Fruit fly (Drosophila melanogaster) whole organism, embryonic: ENCODE results near the gene rdhB.

Experiments
- Adf1 ChIP-seq: fragments of 200-800 bp; sonication (Bioruptor generic); IDR thresholded peaks from 2 replicates; pipeline ENCODE4 v1.3.6; 2022; ENCODE audit warnings: missing biosample characterization, missing genetic modification characterization
- BEAF-32 ChIP-seq: fragments of 200-800 bp; sonication (Bioruptor generic); optimal IDR thresholded peaks from 3 replicates; lab custom pipeline; 2017; ENCODE audit warnings: missing biosample characterization, missing genetic modification characterization, mild to moderate bottlenecking, moderate library complexity, missing genetic modification reagents
- C15 ChIP-seq: fragments of 200-800 bp; sonication (Bioruptor generic); IDR thresholded peaks from 3 replicates; pipeline ENCODE4 v1.3.6; 2022; ENCODE audit warnings: missing biosample characterization, missing genetic modification characterization
- CG10462 ChIP-seq: fragments of 200-800 bp; sonication (Bioruptor generic); optimal IDR thresholded peaks from 2 replicates; lab custom pipeline; 2016; ENCODE audit warnings: missing biosample characterization, missing genetic modification characterization
- CG10565 ChIP-seq: fragments of 200-800 bp; sonication (Bioruptor generic); optimal IDR thresholded peaks from 3 replicates; lab custom pipeline; 2016; ENCODE audit warnings: missing biosample characterization, mild to moderate bottlenecking, missing genetic modification characterization
- CG14710 ChIP-seq: fragments of 200-800 bp; sonication (Bioruptor generic); optimal IDR thresholded peaks from 3 replicates; lab custom pipeline; 2019; ENCODE audit warnings: missing biosample characterization, mild to moderate bottlenecking, missing genetic modification characterization, moderate library complexity
- CG1603 ChIP-seq: fragments of 200-800 bp; sonication (Bioruptor generic); optimal IDR thresholded peaks from 2 replicates; lab custom pipeline; 2019; ENCODE audit warnings: missing biosample characterization, mild to moderate bottlenecking, missing genetic modification characterization, moderate library complexity
- CG16815 ChIP-seq: fragments of 200-800 bp; sonication (Bioruptor generic); optimal IDR thresholded peaks from 3 replicates; lab custom pipeline; 2017; ENCODE audit warnings: missing biosample characterization, mild to moderate bottlenecking, missing genetic modification characterization
- CG17328 ChIP-seq: fragments of 200-800 bp; sonication (Bioruptor generic); IDR thresholded peaks from 2 replicates; pipeline ENCODE4 v1.3.6; 2022; ENCODE audit warnings: missing biosample characterization, missing genetic modification characterization
- CG1792 ChIP-seq: fragments of 200-800 bp; sonication (Bioruptor generic); optimal IDR thresholded peaks from 2 replicates; lab custom pipeline; 2016; ENCODE audit warnings: missing biosample characterization, missing genetic modification characterization
- CG30020 ChIP-seq: fragments of 200-800 bp; optimal IDR thresholded peaks from 2 replicates; lab custom pipeline; 2019; ENCODE audit warnings: missing biosample characterization, mild to moderate bottlenecking, missing genetic modification characterization, moderate library complexity
- CG31388 ChIP-seq: fragments of 200-800 bp; sonication (Bioruptor generic); optimal IDR thresholded peaks from 2 replicates; lab custom pipeline; 2016; ENCODE audit warnings: missing biosample characterization, missing genetic modification characterization
- CG3281 ChIP-seq: fragments of 200-800 bp; sonication (Bioruptor generic); optimal IDR thresholded peaks from 3 replicates; lab custom pipeline; 2017; ENCODE audit warnings: missing biosample characterization, mild to moderate bottlenecking, missing genetic modification characterization
- CG3726 ChIP-seq: fragments of 200-800 bp; sonication (Bioruptor generic); IDR thresholded peaks from 3 replicates; pipeline ENCODE4, ENCODE4 v1.3.6; 2022; ENCODE audit warnings: missing biosample characterization, missing genetic modification characterization
- CG3838 ChIP-seq: fragments of 200-800 bp; sonication (Bioruptor generic); optimal IDR thresholded peaks from 3 replicates; lab custom pipeline; 2016; ENCODE audit warnings: missing biosample characterization, missing genetic modification characterization
- CG3995 ChIP-seq: fragments of 200-800 bp; sonication (Bioruptor generic); optimal IDR thresholded peaks from 3 replicates; lab custom pipeline; 2016; ENCODE audit warnings: missing biosample characterization, missing genetic modification characterization
- CG4404 ChIP-seq: fragments of 200-800 bp; sonication (Bioruptor generic); IDR thresholded peaks from 2 replicates; pipeline ENCODE4 v1.3.6; 2022; ENCODE audit warnings: missing biosample characterization, missing genetic modification characterization
- CG6254 ChIP-seq: fragments of 200-800 bp; sonication (Bioruptor generic); optimal IDR thresholded peaks from 3 replicates; lab custom pipeline; 2017; ENCODE audit warnings: mild to moderate bottlenecking, missing biosample characterization, missing genetic modification reagents, missing genetic modification characterization
- CG8281 ChIP-seq: fragments of 200-800 bp; sonication (Bioruptor generic); optimal IDR thresholded peaks from 2 replicates; lab custom pipeline; 2018; ENCODE audit warnings: missing biosample characterization, mild to moderate bottlenecking, missing genetic modification characterization, moderate library complexity
- CG9876 ChIP-seq: fragments of 200-800 bp; sonication (Bioruptor generic); optimal IDR thresholded peaks from 2 replicates; lab custom pipeline; 2016; ENCODE audit warnings: missing biosample characterization, missing genetic modification characterization
- CHES-1-like ChIP-seq: fragments of 200-800 bp; sonication (Bioruptor generic); optimal IDR thresholded peaks from 2 replicates; lab custom pipeline; 2016; ENCODE audit warnings: missing biosample characterization, missing genetic modification characterization
- CrebB ChIP-seq: fragments of 200-800 bp; sonication (Bioruptor generic); optimal IDR thresholded peaks from 3 replicates; lab custom pipeline; 2018; ENCODE audit warnings: missing biosample characterization, mild to moderate bottlenecking, missing genetic modification characterization
- D19A ChIP-seq: fragments of 200-800 bp; optimal IDR thresholded peaks from 3 replicates; lab custom pipeline; 2019; ENCODE audit warnings: missing biosample characterization, mild to moderate bottlenecking, missing genetic modification characterization, moderate library complexity
- Dfd ChIP-seq, 2 experiments: fragments of >200 bp; optimal IDR thresholded peaks; 2 replicates each; lab custom pipeline; 2017; ENCODE audit warnings: missing biosample characterization in 2 of 2, missing genetic modification characterization in 2 of 2
- Eip74EF ChIP-seq, 2 experiments: fragments of 200-800 bp in 1 of 2; fragments of >200 bp in 1 of 2; sonication (Bioruptor generic) in 1 of 2; optimal IDR thresholded peaks; 2 replicates each; lab custom pipeline; 2017 to 2019; ENCODE audit warnings: missing biosample characterization in 2 of 2, missing genetic modification characterization in 2 of 2, mild to moderate bottlenecking in 1 of 2, moderate library complexity in 1 of 2
- HLH3B ChIP-seq: fragments of 200-800 bp; sonication (Bioruptor generic); IDR thresholded peaks from 2 replicates; pipeline ENCODE4 v1.3.6; 2022; ENCODE audit warnings: missing biosample characterization, missing genetic modification characterization
- HLHmδ ChIP-seq: fragments of 200-800 bp; sonication (Bioruptor generic); optimal IDR thresholded peaks from 2 replicates; lab custom pipeline; 2018; ENCODE audit warnings: missing biosample characterization, mild to moderate bottlenecking, missing genetic modification characterization, moderate library complexity
- Hr3 ChIP-seq: fragments of 200-800 bp; sonication (Bioruptor generic); optimal IDR thresholded peaks from 3 replicates; lab custom pipeline; 2016; ENCODE audit warnings: missing biosample characterization, missing genetic modification characterization
- MBD-R2 ChIP-seq: fragments of 200-800 bp; sonication (Bioruptor generic); IDR thresholded peaks from 2 replicates; pipeline ENCODE4 v1.3.6; 2022; ENCODE audit warnings: missing biosample characterization, missing genetic modification characterization
- Myb ChIP-seq: fragments of 200-800 bp; sonication (Bioruptor generic); optimal IDR thresholded peaks from 2 replicates; lab custom pipeline; 2016; ENCODE audit warnings: missing biosample characterization, missing genetic modification characterization
- al ChIP-seq: fragments of 200-800 bp; sonication (Bioruptor generic); IDR thresholded peaks from 2 replicates; pipeline ENCODE4 v1.3.6; 2022; ENCODE audit warnings: missing biosample characterization, missing genetic modification characterization
- bbx ChIP-seq: fragments of 200-800 bp; sonication (Bioruptor generic); IDR thresholded peaks from 2 replicates; pipeline ENCODE4 v1.3.6; 2022; ENCODE audit warnings: missing biosample characterization, missing genetic modification characterization; ENCODE audit not compliant: partially characterized antibody
- cas ChIP-seq: fragments of 200-800 bp; sonication (Bioruptor generic); IDR thresholded peaks from 2 replicates; pipeline ENCODE4 v1.3.6; 2022; ENCODE audit warnings: missing biosample characterization, missing genetic modification characterization
- dpn ChIP-seq, 2 experiments: fragments of 200-800 bp; sonication (Bioruptor generic); optimal IDR thresholded peaks; 3 replicates each; lab custom pipeline; 2016; ENCODE audit warnings: missing biosample characterization in 2 of 2, missing genetic modification characterization in 2 of 2
- grn ChIP-seq: fragments of 200-800 bp; sonication (Bioruptor generic); optimal IDR thresholded peaks from 3 replicates; lab custom pipeline; 2017; ENCODE audit warnings: missing biosample characterization, missing genetic modification characterization
- ham ChIP-seq: fragments of 200-800 bp; sonication (Bioruptor generic); IDR thresholded peaks from 2 replicates; pipeline ENCODE4 v1.3.6; 2022; ENCODE audit warnings: missing biosample characterization, missing genetic modification characterization
- hb ChIP-seq: fragments of 200-800 bp; sonication (Bioruptor generic); IDR thresholded peaks from 3 replicates; pipeline ENCODE4 v1.3.6; 2022; ENCODE audit warnings: missing biosample characterization, missing genetic modification characterization; ENCODE audit not compliant: partially characterized antibody
- lbe ChIP-seq: fragments of 200-800 bp; sonication (Bioruptor generic); optimal IDR thresholded peaks from 2 replicates; lab custom pipeline; 2016; ENCODE audit warnings: missing biosample characterization, mild to moderate bottlenecking, missing genetic modification characterization
- mam ChIP-seq: fragments of 200-800 bp; sonication (Bioruptor generic); optimal IDR thresholded peaks from 3 replicates; lab custom pipeline; 2016; ENCODE audit warnings: missing biosample characterization, missing genetic modification characterization
- nau ChIP-seq: fragments of 200-800 bp; sonication (Bioruptor generic); optimal IDR thresholded peaks from 3 replicates; lab custom pipeline; 2017; ENCODE audit warnings: missing biosample characterization, mild to moderate bottlenecking, missing genetic modification characterization, missing genetic modification reagents
- nerfin-1 ChIP-seq: fragments of 200-800 bp; sonication (Bioruptor generic); optimal IDR thresholded peaks from 3 replicates; lab custom pipeline; 2019; ENCODE audit warnings: missing biosample characterization, mild to moderate bottlenecking, missing genetic modification characterization, moderate library complexity
- onecut ChIP-seq: fragments of 200-800 bp; sonication (Bioruptor generic); IDR thresholded peaks from 2 replicates; pipeline ENCODE4 v1.3.6; 2022; ENCODE audit warnings: missing biosample characterization, missing genetic modification characterization
- peb ChIP-seq: fragments of 200-800 bp; sonication (Bioruptor generic); IDR thresholded peaks from 2 replicates; pipeline ENCODE4 v1.3.6; 2022; ENCODE audit warnings: missing biosample characterization, missing genetic modification characterization
- ranshi ChIP-seq: fragments of 200-800 bp; sonication (Bioruptor generic); IDR thresholded peaks from 2 replicates; pipeline ENCODE4 v1.3.6; 2022; ENCODE audit warnings: missing biosample characterization, missing genetic modification characterization
- sens-2 ChIP-seq: fragments of 200-800 bp; sonication (Bioruptor generic); IDR thresholded peaks from 2 replicates; pipeline ENCODE4 v1.3.6; 2022; ENCODE audit warnings: missing biosample characterization, missing genetic modification characterization
- sna ChIP-seq: fragments of 200-800 bp; sonication (Bioruptor generic); IDR thresholded peaks from 2 replicates; pipeline ENCODE4 v1.3.6; 2022; ENCODE audit warnings: missing biosample characterization, missing genetic modification characterization; ENCODE audit not compliant: partially characterized antibody
- sqz ChIP-seq: fragments of 200-800 bp; sonication (Bioruptor generic); optimal IDR thresholded peaks from 3 replicates; lab custom pipeline; 2018; ENCODE audit warnings: missing biosample characterization, mild to moderate bottlenecking, missing genetic modification characterization
- ttk ChIP-seq: fragments of 200-800 bp; sonication (Bioruptor generic); IDR thresholded peaks from 2 replicates; pipeline ENCODE4 v2.1.2; 2022; ENCODE audit warnings: missing biosample characterization, missing genetic modification characterization
- vnd ChIP-seq: fragments of 200-800 bp; sonication (Bioruptor generic); IDR thresholded peaks from 3 replicates; pipeline ENCODE4 v1.3.6; 2022; ENCODE audit warnings: missing biosample characterization, missing genetic modification characterization; ENCODE audit not compliant: partially characterized antibody
- zf30C ChIP-seq: fragments of 200-800 bp; sonication (Bioruptor generic); optimal IDR thresholded peaks from 3 replicates; lab custom pipeline; 2018; ENCODE audit warnings: missing biosample characterization, mild to moderate bottlenecking, missing genetic modification characterization

rdhB gene

DNA sequence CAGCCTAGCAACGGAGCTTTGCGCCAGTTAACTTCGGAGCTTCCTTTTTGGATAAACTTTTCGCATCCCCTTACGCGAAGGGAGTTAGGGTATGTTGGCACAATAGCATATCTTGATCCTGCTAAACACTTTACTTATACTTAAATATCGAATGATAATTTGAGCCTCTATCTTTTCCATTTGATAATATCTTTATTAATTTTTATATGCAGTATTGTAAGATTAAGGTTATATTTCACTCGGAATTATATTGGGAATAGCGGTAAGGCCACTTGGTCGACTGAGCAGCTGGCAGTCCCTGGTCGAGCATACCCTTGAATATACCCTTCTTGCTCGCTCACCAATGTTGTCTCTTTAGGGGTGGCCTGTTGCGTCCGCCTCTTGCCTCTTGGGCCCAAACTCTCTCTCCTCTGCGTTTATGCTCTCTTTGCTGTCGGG is 17.3 kb downstream of the rdhB start (continued):
- TF ChIP-seq onecut (GFP tag; lab: Robert Waterston, UW) = peak; percentile 38; the same call in 1 of the 2 replicates
- TF ChIP-seq dpn (GFP tag; optimal IDR thresholded peaks at IDR 0.05; lab: Kevin White, UChicago) = peak; percentile 47 to 78
- peak; percentile 74 for TF ChIP-seq CG17328 (GFP tag; lab: Robert Waterston, UW)
- TF ChIP-seq zf30C = no peak
- TF ChIP-seq CG10462 (GFP tag; lab: Kevin White, UChicago) = no peak
- peak; percentile 40 for TF ChIP-seq Hr3
- no peak for TF ChIP-seq HLHmδ (GFP tag; lab: Kevin White, UChicago)
- no peak for TF ChIP-seq nau (GFP tag; lab: Kevin White, UChicago)
- peak; percentile 42; the same call in 1 of the 2 replicates for TF ChIP-seq sens-2
- TF ChIP-seq sqz (GFP tag; lab: Kevin White, UChicago) = no peak
- no peak for TF ChIP-seq sna
- TF ChIP-seq peb = 0 out of 2 replicates have a peak, but pooled peaks have one; percentile 39
- peak; percentile 69 for TF ChIP-seq CG3281 (GFP tag; lab: Kevin White, UChicago)
- TF ChIP-seq ttk (GFP tag; lab: Robert Waterston, UW) = peak; percentile 55
- 0 out of 2 replicates have a peak, but pooled peaks have one; percentile 40 for TF ChIP-seq cas (GFP tag; lab: Robert Waterston, UW)
- TF ChIP-seq CG31388 (GFP tag; lab: Kevin White, UChicago) = no peak
- TF ChIP-seq vnd (GFP tag; lab: Robert Waterston, UW) = no peak
- peak; percentile 83 for TF ChIP-seq HLH3B (GFP tag; lab: Robert Waterston, UW)
- TF ChIP-seq CrebB (tag; lab: Kevin White, UChicago) = no peak
- TF ChIP-seq CG14710 = peak; percentile 7
- TF ChIP-seq grn (GFP tag; lab: Kevin White, UChicago) = no peak
- TF ChIP-seq CG4404 (GFP tag; lab: Robert Waterston, UW) = no peak; the same call in none of the 2 replicates
- no peak for TF ChIP-seq CG8281
- TF ChIP-seq CG3838 (GFP tag; lab: Kevin White, UChicago) = no peak
- peak; percentile 69; the same call in 2 of the 3 replicates for TF ChIP-seq CG3726 (GFP tag; lab: Robert Waterston, UW)
- no peak for TF ChIP-seq Dfd (GFP tag; optimal IDR thresholded peaks at IDR 0.05; lab: Kevin White, UChicago)
- TF ChIP-seq al (GFP tag; lab: Robert Waterston, UW) = peak; percentile 60; the same call in 1 of the 2 replicates
- TF ChIP-seq C15 = 0 out of 3 replicates have a peak, but pooled peaks have one; percentile 49
- TF ChIP-seq CHES-1-like = no peak
- no peak for TF ChIP-seq CG3995 (GFP tag; lab: Kevin White, UChicago)
- peak; percentile 37; the same call in 1 of the 2 replicates for TF ChIP-seq ham
- TF ChIP-seq CG6254 = peak; percentile 27
- TF ChIP-seq ranshi = peak; percentile 81; the same call in 1 of the 2 replicates
- TF ChIP-seq nerfin-1 (tag; lab: Kevin White, UChicago) = no peak
- peak; percentile 6 for TF ChIP-seq CG30020 (tag; lab: Kevin White, UChicago)
- TF ChIP-seq CG10565 = no peak
- TF ChIP-seq CG9876 = no peak
- TF ChIP-seq hb = no peak
- peak in 1 of 2 experiments; percentile 9 for TF ChIP-seq Eip74EF (GFP tag; optimal IDR thresholded peaks at IDR 0.05; lab: Kevin White, UChicago)
- peak; percentile 34 for TF ChIP-seq CG1603
- no peak for TF ChIP-seq bbx (GFP tag; lab: Robert Waterston, UW)
- TF ChIP-seq CG1792 (GFP tag; lab: Kevin White, UChicago) = no peak
- peak; percentile 71 for TF ChIP-seq mam
- TF ChIP-seq BEAF-32 (GFP tag; lab: Kevin White, UChicago) = no peak
- no peak for TF ChIP-seq Myb
- TF ChIP-seq Adf1 (GFP tag; lab: Robert Waterston, UW) = peak; percentile 61
- peak; percentile 47 for TF ChIP-seq CG16815 (GFP tag; lab: Kevin White, UChicago)
- TF ChIP-seq MBD-R2 (GFP tag; lab: Robert Waterston, UW) = peak; percentile 38; the same call in 1 of the 2 replicates
- peak; percentile 25 for TF ChIP-seq lbe
- TF ChIP-seq D19A (tag; lab: Kevin White, UChicago) = peak; percentile 75
